Worm (Caenorhabditis elegans) whole organism, L2 larva: Measurements from ENCODE around the gene fahd-1.
A peak's percentile ranks its signal among the peaks of the same experiment; 100 is the strongest.

Source experiments
- C34F6.9 ChIP-seq: fragments of 150-350 bp; optimal IDR thresholded peaks from 2 replicates; lab custom pipeline; 2014; ENCODE audit warnings: missing biosample characterization, missing genetic modification characterization
- F13H6.1 ChIP-seq: sonication (generic microtip); optimal IDR thresholded peaks from 2 replicates; lab custom pipeline; 2016; ENCODE audit warnings: missing genetic modification characterization, missing compliant biosample characterization
- R02D3.7 ChIP-seq: fragments of 150-350 bp; optimal IDR thresholded peaks from 2 replicates; lab custom pipeline; 2014; ENCODE audit warnings: missing biosample characterization, missing genetic modification characterization
- Y55F3AM.14 ChIP-seq: fragments of 200-800 bp; sonication (Bioruptor generic); optimal IDR thresholded peaks from 2 replicates; lab custom pipeline; 2018; ENCODE audit warnings: mild to moderate bottlenecking, missing genetic modification characterization, missing compliant biosample characterization
- ZK546.5 ChIP-seq: sonication (generic microtip); optimal IDR thresholded peaks from 2 replicates; lab custom pipeline; 2017; ENCODE audit warnings: missing biosample characterization, missing genetic modification characterization
- ama-1 ChIP-seq: fragments of 150-350 bp; optimal IDR thresholded peaks from 2 replicates; lab custom pipeline; 2018; ENCODE audit warnings: inconsistent platforms
- blmp-1 ChIP-seq: sonication (generic microtip); optimal IDR thresholded peaks from 2 replicates; lab custom pipeline; 2017; ENCODE audit warnings: missing genetic modification characterization, mild to moderate bottlenecking, missing compliant biosample characterization, antibody characterized with exemption, moderate library complexity; ENCODE audit not compliant: insufficient read depth
- crh-2 ChIP-seq: sonication (generic microtip); optimal IDR thresholded peaks from 2 replicates; lab custom pipeline; 2017; ENCODE audit warnings: missing biosample characterization, missing genetic modification characterization
- dmd-4 ChIP-seq: sonication (generic microtip); optimal IDR thresholded peaks from 2 replicates; lab custom pipeline; 2017; ENCODE audit warnings: missing biosample characterization, missing genetic modification characterization
- egl-27 ChIP-seq: sonication (generic microtip); optimal IDR thresholded peaks from 3 replicates; lab custom pipeline; 2017; ENCODE audit warnings: missing biosample characterization, missing genetic modification reagents, missing genetic modification characterization
- elt-1 ChIP-seq: fragments of 150-350 bp; optimal IDR thresholded peaks from 2 replicates; lab custom pipeline; 2014; ENCODE audit warnings: missing biosample characterization, missing genetic modification characterization
- elt-3 ChIP-seq: sonication (generic microtip); optimal IDR thresholded peaks from 2 replicates; lab custom pipeline; 2017; ENCODE audit warnings: missing biosample characterization, missing genetic modification characterization
- fos-1 ChIP-seq: fragments of 150-350 bp; optimal IDR thresholded peaks from 2 replicates; lab custom pipeline; 2014; ENCODE audit warnings: missing biosample characterization, missing genetic modification characterization
- gmeb-1 ChIP-seq: fragments of 150-350 bp; optimal IDR thresholded peaks from 2 replicates; lab custom pipeline; 2014; ENCODE audit warnings: missing biosample characterization, missing genetic modification characterization
- lin-11 ChIP-seq: fragments of 150-350 bp; sonication (generic microtip); optimal IDR thresholded peaks from 2 replicates; lab custom pipeline; 2014; ENCODE audit warnings: missing biosample characterization, missing genetic modification characterization, inconsistent platforms, mixed read lengths
- lin-13 ChIP-seq: fragments of 150-350 bp; optimal IDR thresholded peaks from 2 replicates; lab custom pipeline; 2014; ENCODE audit warnings: missing biosample characterization, missing genetic modification reagents, missing genetic modification characterization
- lsy-2 ChIP-seq, 2 experiments: fragments of 150-350 bp in 1 of 2; sonication (generic microtip) in 1 of 2; optimal IDR thresholded peaks; 2 replicates each; lab custom pipeline; 2014 to 2017; ENCODE audit warnings: missing biosample characterization in 2 of 2, missing genetic modification characterization in 2 of 2
- mab-5 ChIP-seq: fragments of 150-350 bp; optimal IDR thresholded peaks from 2 replicates; lab custom pipeline; 2014; ENCODE audit warnings: missing biosample characterization, missing genetic modification characterization
- mdl-1 ChIP-seq, 2 experiments: fragments of 150-350 bp in 1 of 2; sonication (generic microtip) in 1 of 2; optimal IDR thresholded peaks; 2 replicates each; lab custom pipeline; 2017; ENCODE audit warnings: missing biosample characterization in 2 of 2, missing genetic modification characterization in 2 of 2
- nhr-11 ChIP-seq: fragments of 150-350 bp; optimal IDR thresholded peaks from 2 replicates; lab custom pipeline; 2014; ENCODE audit warnings: missing biosample characterization, missing genetic modification characterization
- nhr-129 ChIP-seq: fragments of 150-350 bp; optimal IDR thresholded peaks from 2 replicates; lab custom pipeline; 2014; ENCODE audit warnings: missing biosample characterization, missing genetic modification characterization
- nhr-21 ChIP-seq: fragments of 150-350 bp; optimal IDR thresholded peaks from 2 replicates; lab custom pipeline; 2014; ENCODE audit warnings: missing biosample characterization, missing genetic modification characterization
- nhr-237 ChIP-seq: fragments of 150-350 bp; optimal IDR thresholded peaks from 2 replicates; lab custom pipeline; 2014; ENCODE audit warnings: missing biosample characterization, missing genetic modification characterization
- nhr-25 ChIP-seq: fragments of 150-350 bp; sonication (generic microtip); optimal IDR thresholded peaks from 3 replicates; lab custom pipeline; 2014; ENCODE audit warnings: missing biosample characterization, missing genetic modification characterization
- nhr-6 ChIP-seq: fragments of 150-350 bp; optimal IDR thresholded peaks from 2 replicates; lab custom pipeline; 2014; ENCODE audit warnings: missing biosample characterization, missing genetic modification characterization
- nhr-77 ChIP-seq: fragments of 150-350 bp; optimal IDR thresholded peaks from 2 replicates; lab custom pipeline; 2014; ENCODE audit warnings: missing biosample characterization, missing genetic modification characterization
- skn-1 ChIP-seq: sonication (generic microtip); optimal IDR thresholded peaks from 2 replicates; lab custom pipeline; 2017; ENCODE audit warnings: missing biosample characterization, missing genetic modification characterization
- sma-3 ChIP-seq: sonication (generic microtip); optimal IDR thresholded peaks from 2 replicates; lab custom pipeline; 2016; ENCODE audit warnings: missing genetic modification reagents, missing genetic modification characterization, missing compliant biosample characterization
- sma-9 ChIP-seq, 2 experiments: fragments of 150-350 bp in 1 of 2; sonication (generic microtip) in 1 of 2; optimal IDR thresholded peaks; 2 replicates each; lab custom pipeline; 2014 to 2016; ENCODE audit warnings: missing genetic modification characterization in 2 of 2, mild to moderate bottlenecking in 1 of 2, missing biosample characterization in 1 of 2, missing compliant biosample characterization in 1 of 2, missing genetic modification reagents in 1 of 2, moderate library complexity in 1 of 2
- unc-39 ChIP-seq: fragments of 150-350 bp; optimal IDR thresholded peaks from 2 replicates; lab custom pipeline; 2014; ENCODE audit warnings: missing biosample characterization, missing genetic modification characterization
- unc-55 ChIP-seq: fragments of 150-350 bp; sonication (generic microtip); optimal IDR thresholded peaks from 3 replicates; lab custom pipeline; 2014; ENCODE audit warnings: missing biosample characterization, missing genetic modification reagents, missing genetic modification characterization
- unc-62 ChIP-seq: fragments of 150-350 bp; optimal IDR thresholded peaks from 2 replicates; lab custom pipeline; 2014; ENCODE audit warnings: missing biosample characterization, missing genetic modification reagents, missing genetic modification characterization
- zag-1 ChIP-seq: fragments of 150-350 bp; optimal IDR thresholded peaks from 2 replicates; lab custom pipeline; 2014; ENCODE audit warnings: missing biosample characterization, missing genetic modification characterization
- ztf-11 ChIP-seq: sonication (generic microtip); optimal IDR thresholded peaks from 2 replicates; lab custom pipeline; 2017; ENCODE audit warnings: missing biosample characterization, missing genetic modification characterization

Gene fahd-1

DNA sequence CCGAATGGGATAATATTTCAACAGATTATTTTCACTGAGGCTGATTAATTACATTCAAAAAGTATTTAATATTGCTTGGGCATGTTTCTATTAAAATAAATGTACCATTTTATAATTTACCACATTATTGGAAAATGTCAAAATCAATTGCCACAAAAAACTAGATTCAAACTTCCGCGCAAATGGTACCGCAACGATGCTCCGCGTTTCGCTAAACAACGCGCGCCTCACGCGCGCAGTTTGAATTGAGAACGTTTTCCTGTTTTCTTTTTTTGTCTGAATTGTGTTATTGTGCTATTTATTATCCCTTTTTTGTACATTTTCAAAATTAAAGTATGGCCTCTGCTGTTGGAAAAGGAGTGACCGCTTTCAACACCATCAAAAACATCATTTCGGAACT lies 48.8 kb downstream of the fahd-1 start, which contains the start of gene C29E4.12:
Gene C29E4.12 (plus strand): TSS at position 333 of the 400 bp plus-strand sequence.
- TF ChIP-seq unc-62 (GFP tag; lab: Kevin White, UChicago) (no peak), elt-3 (tag; lab: Kevin White, UChicago) (no peak), nhr-21 (tag; lab: Kevin White, UChicago) (peak; percentile 42), sma-9 (GFP tag; optimal IDR thresholded peaks at IDR 0.05; lab: Kevin White, UChicago) (peak; percentile 58), sma-9 (tag; optimal IDR thresholded peaks at IDR 0.05; lab: Kevin White, UChicago) (no peak), lin-13 (GFP tag; lab: Kevin White, UChicago) (peak; percentile 68), nhr-129 (tag; lab: Kevin White, UChicago) (peak; percentile 64), unc-55 (peak; percentile 86), mdl-1 (tag; optimal IDR thresholded peaks at IDR 0.05; lab: Kevin White, UChicago) (no peak), zag-1 (tag; lab: Kevin White, UChicago) (no peak), lsy-2 (tag; optimal IDR thresholded peaks at IDR 0.05; lab: Kevin White, UChicago) (peak; percentile 51 to 88), blmp-1 (tag; lab: Kevin White, UChicago) (no peak), nhr-11 (tag; lab: Kevin White, UChicago) (no peak), unc-39 (no peak), dmd-4 (tag; lab: Kevin White, UChicago) (no peak), C34F6.9 (tag; lab: Kevin White, UChicago) (peak; percentile 81), gmeb-1 (tag; lab: Kevin White, UChicago) (peak; percentile 97), nhr-77 (tag; lab: Kevin White, UChicago) (peak; percentile 30), sma-3 (GFP tag; lab: Kevin White, UChicago) (peak; percentile 61), elt-1 (tag; lab: Kevin White, UChicago) (no peak), R02D3.7 (tag; lab: Kevin White, UChicago) (peak; percentile 20), mab-5 (peak; percentile 56), ZK546.5 (tag; lab: Kevin White, UChicago) (no peak), nhr-6 (tag; lab: Kevin White, UChicago) (no peak), ama-1 (lab: Kevin White, UChicago) (peak; percentile 31), F13H6.1 (tag; lab: Kevin White, UChicago) (peak; percentile 46), fos-1 (tag; lab: Kevin White, UChicago) (no peak), egl-27 (tag; lab: Kevin White, UChicago) (no peak), crh-2 (tag; lab: Kevin White, UChicago) (peak; percentile 49), lin-11 (peak; percentile 70), nhr-25 (tag; lab: Kevin White, UChicago) (peak; percentile 60), Y55F3AM.14 (no peak)

DNA sequence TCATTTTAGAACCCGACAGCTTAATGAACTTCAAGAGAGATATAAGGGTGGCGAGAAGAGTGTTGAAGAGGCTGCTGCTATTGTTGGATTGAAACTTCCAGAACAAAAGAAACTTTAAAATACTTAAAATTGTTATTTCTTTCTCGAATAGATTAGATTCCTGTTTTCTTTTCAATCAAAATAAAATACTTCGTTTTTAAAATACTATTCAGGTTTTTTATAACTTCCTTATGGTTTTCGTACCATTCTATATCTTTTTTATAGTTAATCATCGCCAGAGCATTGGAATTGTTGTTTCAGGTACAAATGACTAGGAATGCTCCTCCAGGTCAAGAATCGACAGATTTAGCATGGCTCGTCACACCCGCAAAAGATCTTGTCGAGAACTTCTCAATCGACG lies 49.4 kb downstream of the fahd-1 start, which contains the start of gene kle-2:
Gene kle-2 (plus strand): TSS at position 301 of the 400 bp plus-strand sequence.
- no peak for TF ChIP-seq nhr-25 (tag; lab: Kevin White, UChicago)
- no peak for TF ChIP-seq unc-55
- TF ChIP-seq lsy-2 (tag; optimal IDR thresholded peaks at IDR 0.05; lab: Kevin White, UChicago) = no peak
- no peak for TF ChIP-seq zag-1 (tag; lab: Kevin White, UChicago)
- no peak for TF ChIP-seq lin-11
- TF ChIP-seq mdl-1 (tag; optimal IDR thresholded peaks at IDR 0.05; lab: Kevin White, UChicago) = no peak
- TF ChIP-seq ZK546.5 (tag; lab: Kevin White, UChicago) = no peak
- no peak for TF ChIP-seq egl-27 (tag; lab: Kevin White, UChicago)
- TF ChIP-seq nhr-21 (tag; lab: Kevin White, UChicago) = no peak
- TF ChIP-seq fos-1 (tag; lab: Kevin White, UChicago) = no peak
- TF ChIP-seq ztf-11 (tag; lab: Kevin White, UChicago) = no peak
- TF ChIP-seq elt-1 (tag; lab: Kevin White, UChicago) = no peak
- TF ChIP-seq nhr-77 (tag; lab: Kevin White, UChicago) = no peak
- TF ChIP-seq lin-13 (GFP tag; lab: Kevin White, UChicago) = no peak
- TF ChIP-seq nhr-237 = no peak
- TF ChIP-seq skn-1 (tag; lab: Kevin White, UChicago) = no peak
- TF ChIP-seq, all 48 proteins: peak for 0
